Fruit fly (Drosophila melanogaster) whole organism, adult: ENCODE measurements around the gene Theg.

Experiments
- CG11617 ChIP-seq: fragments of 200-800 bp; sonication (Bioruptor generic); optimal IDR thresholded peaks from 2 replicates; lab custom pipeline; 2017; ENCODE audit warnings: mild to moderate bottlenecking, missing biosample characterization, missing genetic modification reagents, missing genetic modification characterization
- CG12768 ChIP-seq: fragments of 200-800 bp; sonication (Bioruptor generic); optimal IDR thresholded peaks from 2 replicates; lab custom pipeline; 2017; ENCODE audit warnings: missing biosample characterization, missing genetic modification characterization, mild to moderate bottlenecking, moderate library complexity, missing genetic modification reagents
- CG14711 ChIP-seq: fragments of 200-800 bp; sonication (Bioruptor generic); optimal IDR thresholded peaks from 2 replicates; lab custom pipeline; 2018; ENCODE audit warnings: missing biosample characterization, mild to moderate bottlenecking, missing genetic modification characterization, moderate library complexity
- CG1620 ChIP-seq: fragments of 200-800 bp; sonication (Bioruptor generic); optimal IDR thresholded peaks from 2 replicates; lab custom pipeline; 2016; ENCODE audit warnings: missing biosample characterization, missing genetic modification characterization
- CG33017 ChIP-seq: fragments of 200-800 bp; sonication (Bioruptor generic); optimal IDR thresholded peaks from 2 replicates; lab custom pipeline; 2018; ENCODE audit warnings: missing biosample characterization, mild to moderate bottlenecking, missing genetic modification characterization, moderate library complexity
- CG5204 ChIP-seq: fragments of 200-800 bp; sonication (Bioruptor generic); optimal IDR thresholded peaks from 2 replicates; lab custom pipeline; 2016; ENCODE audit warnings: missing biosample characterization, missing genetic modification characterization
- CG7045 ChIP-seq: fragments of 200-800 bp; sonication (Bioruptor generic); optimal IDR thresholded peaks from 2 replicates; lab custom pipeline; 2017; ENCODE audit warnings: missing biosample characterization, mild to moderate bottlenecking, missing genetic modification characterization
- CG7101 ChIP-seq: fragments of 200-800 bp; sonication (Bioruptor generic); optimal IDR thresholded peaks from 2 replicates; lab custom pipeline; 2018; ENCODE audit warnings: missing biosample characterization, mild to moderate bottlenecking, missing genetic modification characterization, moderate library complexity
- Clk ChIP-seq: fragments of 200-800 bp; sonication (Bioruptor generic); optimal IDR thresholded peaks from 2 replicates; lab custom pipeline; 2017; ENCODE audit warnings: missing biosample characterization, missing genetic modification characterization
- Crg-1 ChIP-seq: fragments of 200-800 bp; sonication (Bioruptor generic); optimal IDR thresholded peaks from 2 replicates; lab custom pipeline; 2016; ENCODE audit warnings: missing biosample characterization, missing genetic modification characterization
- Hr96 ChIP-seq: fragments of 200-800 bp; sonication (Bioruptor generic); optimal IDR thresholded peaks from 2 replicates; lab custom pipeline; 2016; ENCODE audit warnings: missing biosample characterization, missing genetic modification characterization
- Mnt ChIP-seq: fragments of 200-800 bp; sonication (Bioruptor generic); optimal IDR thresholded peaks from 2 replicates; lab custom pipeline; 2016; ENCODE audit warnings: missing biosample characterization, mild to moderate bottlenecking, missing genetic modification characterization
- bab1 ChIP-seq: fragments of 200-800 bp; sonication (Bioruptor generic); optimal IDR thresholded peaks from 3 replicates; lab custom pipeline; 2019; ENCODE audit warnings: missing biosample characterization, mild to moderate bottlenecking, missing genetic modification characterization, moderate library complexity
- cic ChIP-seq: fragments of 200-800 bp; sonication (Bioruptor generic); optimal IDR thresholded peaks from 2 replicates; lab custom pipeline; 2017; ENCODE audit warnings: missing biosample characterization, mild to moderate bottlenecking, missing genetic modification characterization, moderate library complexity
- cnc ChIP-seq, 2 experiments: fragments of >200 bp; optimal IDR thresholded peaks; 2 replicates each; lab custom pipeline; 2017
- kay ChIP-seq: fragments of 200-800 bp; sonication (Bioruptor generic); peaks from one replicate; lab custom pipeline; 2016; ENCODE audit warnings: missing biosample characterization, missing genetic modification characterization, borderline replicate concordance
- ovo ChIP-seq: fragments of 200-800 bp; sonication (Bioruptor generic); optimal IDR thresholded peaks from 2 replicates; lab custom pipeline; 2016; ENCODE audit warnings: missing biosample characterization, missing genetic modification characterization
- pad ChIP-seq: fragments of 200-800 bp; sonication (Bioruptor generic); optimal IDR thresholded peaks from 3 replicates; lab custom pipeline; 2017; ENCODE audit warnings: missing biosample characterization, missing genetic modification characterization, mild to moderate bottlenecking, moderate library complexity, missing genetic modification reagents
- tj ChIP-seq: fragments of 200-800 bp; sonication (Bioruptor generic); optimal IDR thresholded peaks from 3 replicates; lab custom pipeline; 2017; ENCODE audit warnings: missing biosample characterization, mild to moderate bottlenecking, missing genetic modification characterization, moderate library complexity
- toe ChIP-seq: fragments of 200-800 bp; sonication (Bioruptor generic); optimal IDR thresholded peaks from 2 replicates; lab custom pipeline; 2016; ENCODE audit warnings: missing biosample characterization, missing genetic modification characterization

The Theg gene

dm6 chr3R:22046723-22047122, 32.2 kb downstream of the Theg start:
- no peak for TF ChIP-seq Clk
- no peak for TF ChIP-seq CG14711
- peak; percentile 38 for TF ChIP-seq tj
- TF ChIP-seq Crg-1 (GFP tag; lab: Kevin White, UChicago): no peak
- no peak for TF ChIP-seq ovo (GFP tag; lab: Kevin White, UChicago)
- no peak for TF ChIP-seq CG33017 (tag; lab: Kevin White, UChicago)
- TF ChIP-seq Mnt (GFP tag; lab: Kevin White, UChicago): no peak

- TF ChIP-seq CG33017 (tag; lab: Kevin White, UChicago) (no peak), cic (GFP tag; lab: Kevin White, UChicago) (no peak), CG1620 (GFP tag; lab: Kevin White, UChicago) (no peak), Mnt (GFP tag; lab: Kevin White, UChicago) (no peak), kay (no peak), CG5204 (no peak), CG14711 (no peak), ovo (GFP tag; lab: Kevin White, UChicago) (no peak), CG11617 (GFP tag; lab: Kevin White, UChicago) (no peak), pad (GFP tag; lab: Kevin White, UChicago) (no peak), cnc (optimal IDR thresholded peaks at IDR 0.05; lab: Kevin White, UChicago) (no peak), bab1 (GFP tag; lab: Kevin White, UChicago) (no peak), Hr96 (no peak), CG7045 (GFP tag; lab: Kevin White, UChicago) (no peak), Clk (no peak), Crg-1 (GFP tag; lab: Kevin White, UChicago) (no peak), toe (GFP tag; lab: Kevin White, UChicago) (no peak), CG7101 (tag; lab: Kevin White, UChicago) (no peak), CG12768 (GFP tag; lab: Kevin White, UChicago) (no peak), tj (no peak)
These were observed 32.9 kb downstream of the Theg start for dm6 chr3R:22047412-22047811.

- TF ChIP-seq pad (GFP tag; lab: Kevin White, UChicago) (no peak), Crg-1 (GFP tag; lab: Kevin White, UChicago) (no peak), CG1620 (GFP tag; lab: Kevin White, UChicago) (no peak), CG7101 (tag; lab: Kevin White, UChicago) (no peak), bab1 (GFP tag; lab: Kevin White, UChicago) (no peak), Clk (no peak), kay (no peak), CG12768 (GFP tag; lab: Kevin White, UChicago) (no peak), toe (GFP tag; lab: Kevin White, UChicago) (no peak), tj (no peak)
These were observed 34.8 kb downstream of the Theg start for dm6 chr3R:22049134-22049796.

dm6 chr3R:22052235-22052634, 37.7 kb downstream of the Theg start:
- no peak for TF ChIP-seq CG33017 (tag; lab: Kevin White, UChicago)
- no peak for TF ChIP-seq CG12768 (GFP tag; lab: Kevin White, UChicago)
- TF ChIP-seq cnc (optimal IDR thresholded peaks at IDR 0.05; lab: Kevin White, UChicago): no peak
- TF ChIP-seq toe (GFP tag; lab: Kevin White, UChicago): no peak

dm6 chr3R:22053202-22053601, 38.7 kb downstream of the Theg start:
- TF ChIP-seq ovo (GFP tag; lab: Kevin White, UChicago) (no peak), Clk (no peak), Mnt (GFP tag; lab: Kevin White, UChicago) (no peak), cnc (optimal IDR thresholded peaks at IDR 0.05; lab: Kevin White, UChicago) (no peak), bab1 (GFP tag; lab: Kevin White, UChicago) (no peak), CG1620 (GFP tag; lab: Kevin White, UChicago) (no peak), Hr96 (no peak), CG11617 (GFP tag; lab: Kevin White, UChicago) (no peak), CG7045 (GFP tag; lab: Kevin White, UChicago) (no peak), pad (GFP tag; lab: Kevin White, UChicago) (no peak), CG5204 (no peak), CG33017 (tag; lab: Kevin White, UChicago) (no peak), Crg-1 (GFP tag; lab: Kevin White, UChicago) (no peak), CG12768 (GFP tag; lab: Kevin White, UChicago) (no peak), toe (GFP tag; lab: Kevin White, UChicago) (no peak)

dm6 chr3R:22053740-22054139, 39.2 kb downstream of the Theg start:
- TF ChIP-seq CG33017 (tag; lab: Kevin White, UChicago) (no peak), ovo (GFP tag; lab: Kevin White, UChicago) (no peak), kay (no peak), Crg-1 (GFP tag; lab: Kevin White, UChicago) (no peak), Mnt (GFP tag; lab: Kevin White, UChicago) (no peak), cnc (optimal IDR thresholded peaks at IDR 0.05; lab: Kevin White, UChicago) (no peak), CG5204 (no peak), CG14711 (no peak), Hr96 (no peak)

dm6 chr3R:22057083-22057482, 42.6 kb downstream of the Theg start:
- TF ChIP-seq kay: peak; percentile 58
- no peak for TF ChIP-seq Crg-1 (GFP tag; lab: Kevin White, UChicago)
